Worm (Caenorhabditis elegans) whole organism, midembryonic: ENCODE results near the gene trpp-9.

Experiments used
- cog-1 ChIP-seq: sonication (generic microtip); optimal IDR thresholded peaks from 2 replicates; lab custom pipeline; 2016; ENCODE audit warnings: missing genetic modification characterization, missing compliant biosample characterization
- flt-1 ChIP-seq: fragments of 200-800 bp; sonication (Bioruptor generic); IDR thresholded peaks from 2 replicates; pipeline ENCODE4 v1.3.6; 2022; ENCODE audit warnings: missing genetic modification characterization, missing compliant biosample characterization
- ref-1 ChIP-seq: fragments of 200-800 bp; sonication (Bioruptor generic); conservative IDR thresholded peaks from 2 replicates; pipeline ENCODE4 v1.3.6; 2022; ENCODE audit warnings: missing genetic modification reagents, missing genetic modification characterization, missing compliant biosample characterization
- tab-1 ChIP-seq: fragments of 200-800 bp; sonication (Bioruptor generic); IDR thresholded peaks from 2 replicates; pipeline ENCODE4 v1.3.6; 2022; ENCODE audit warnings: missing genetic modification characterization, missing compliant biosample characterization
- ztf-23 ChIP-seq: fragments of 200-800 bp; sonication (Bioruptor generic); IDR thresholded peaks from 2 replicates; pipeline ENCODE4 v1.3.6; 2022; ENCODE audit warnings: missing genetic modification reagents, missing genetic modification characterization, missing compliant biosample characterization

DNA sequence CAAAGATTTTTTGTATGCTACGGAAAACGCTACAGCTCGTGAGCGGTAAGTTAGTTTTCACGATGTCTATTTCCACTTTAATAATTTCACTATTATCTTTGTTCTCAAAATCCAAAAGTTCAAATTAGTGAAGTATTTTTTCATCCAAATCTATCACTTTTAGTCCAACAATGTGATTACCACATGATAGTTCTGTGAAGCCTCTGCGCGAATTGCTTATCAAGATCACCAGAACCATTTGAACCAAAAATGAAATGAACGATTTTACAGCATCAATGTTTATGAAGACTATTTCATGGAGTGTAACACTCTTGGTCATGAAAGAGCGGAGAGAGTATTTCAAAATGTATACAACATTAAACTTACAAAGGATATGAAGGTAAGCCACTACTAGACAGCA is 29.3 kb upstream of the trpp-9 start:
- TF ChIP-seq ref-1 (no peak), flt-1 (no peak), tab-1 (no peak), cog-1 (tag; lab: Kevin White, UChicago) (no peak), ztf-23 (GFP tag; lab: Robert Waterston, UW) (no peak)
